Worm (Caenorhabditis elegans) whole organism, L1 larva: ENCODE measurements around the gene twk-11.

ENCODE experiments used
- alr-1 ChIP-seq: fragments of 200-800 bp; sonication (Bioruptor generic); optimal IDR thresholded peaks from 2 replicates; lab custom pipeline; 2018; ENCODE audit warnings: borderline replicate concordance, mild to moderate bottlenecking, missing genetic modification characterization, missing compliant biosample characterization
- ama-1 ChIP-seq: fragments of 150-350 bp; optimal IDR thresholded peaks from 2 replicates; lab custom pipeline; 2014
- egl-13 ChIP-seq: sonication (generic microtip); optimal IDR thresholded peaks from 2 replicates; lab custom pipeline; 2016; ENCODE audit warnings: missing genotype, missing genetic modification reagents, missing genetic modification characterization, missing compliant biosample characterization
- fos-1 ChIP-seq: fragments of 150-350 bp; optimal IDR thresholded peaks from 2 replicates; lab custom pipeline; 2014; ENCODE audit warnings: missing biosample characterization, missing genetic modification characterization
- jun-1 ChIP-seq: fragments of 150-350 bp; optimal IDR thresholded peaks from 2 replicates; lab custom pipeline; 2014; ENCODE audit warnings: missing biosample characterization, missing genetic modification reagents, missing genetic modification characterization
- mef-2 ChIP-seq: fragments of 150-350 bp; optimal IDR thresholded peaks from 2 replicates; lab custom pipeline; 2014; ENCODE audit warnings: missing biosample characterization, missing genetic modification characterization
- nhr-11 ChIP-seq: fragments of 150-350 bp; optimal IDR thresholded peaks from 2 replicates; lab custom pipeline; 2014; ENCODE audit warnings: missing biosample characterization, missing genetic modification characterization
- nhr-28 ChIP-seq: fragments of 150-350 bp; optimal IDR thresholded peaks from 2 replicates; lab custom pipeline; 2014; ENCODE audit warnings: missing biosample characterization, missing genetic modification characterization
- pag-3 ChIP-seq: sonication (generic microtip); optimal IDR thresholded peaks from 2 replicates; lab custom pipeline; 2017; ENCODE audit warnings: missing genetic modification characterization, mild to moderate bottlenecking, missing compliant biosample characterization, antibody characterized with exemption, borderline replicate concordance; ENCODE audit not compliant: insufficient read depth
- unc-62 ChIP-seq: fragments of 150-350 bp; optimal IDR thresholded peaks from 2 replicates; lab custom pipeline; 2014; ENCODE audit warnings: missing biosample characterization, missing genetic modification reagents, missing genetic modification characterization

DNA sequence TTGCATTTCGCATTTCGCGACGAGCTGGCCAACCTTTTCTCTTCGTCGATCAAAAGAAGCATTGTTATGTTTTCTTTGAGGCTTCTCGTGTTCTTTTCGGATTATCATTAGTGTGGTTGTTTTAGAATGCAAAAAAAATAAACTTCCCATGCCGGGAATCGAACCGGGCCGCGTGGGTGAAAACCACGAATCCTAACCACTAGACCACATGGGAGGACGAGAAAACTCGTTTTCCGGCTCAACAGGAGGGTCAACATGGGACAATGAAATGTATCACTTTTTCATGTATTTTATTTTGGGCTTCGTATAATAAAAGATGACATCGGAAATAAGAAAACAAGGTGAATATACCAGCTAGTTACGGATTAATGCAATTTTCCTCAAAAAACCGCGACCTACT is 33.2 kb upstream of the twk-11 start:
- TF ChIP-seq pag-3 (no peak), ama-1 (lab: Kevin White, UChicago) (no peak), mef-2 (tag; lab: Kevin White, UChicago) (no peak), jun-1 (tag; lab: Kevin White, UChicago) (no peak), unc-62 (no peak), fos-1 (tag; lab: Kevin White, UChicago) (no peak), alr-1 (no peak), egl-13 (no peak), nhr-28 (tag; lab: Kevin White, UChicago) (no peak), nhr-11 (tag; lab: Kevin White, UChicago) (no peak)
